Worm (Caenorhabditis elegans): ENCODE data around the gene C09E7.4.

DNA sequence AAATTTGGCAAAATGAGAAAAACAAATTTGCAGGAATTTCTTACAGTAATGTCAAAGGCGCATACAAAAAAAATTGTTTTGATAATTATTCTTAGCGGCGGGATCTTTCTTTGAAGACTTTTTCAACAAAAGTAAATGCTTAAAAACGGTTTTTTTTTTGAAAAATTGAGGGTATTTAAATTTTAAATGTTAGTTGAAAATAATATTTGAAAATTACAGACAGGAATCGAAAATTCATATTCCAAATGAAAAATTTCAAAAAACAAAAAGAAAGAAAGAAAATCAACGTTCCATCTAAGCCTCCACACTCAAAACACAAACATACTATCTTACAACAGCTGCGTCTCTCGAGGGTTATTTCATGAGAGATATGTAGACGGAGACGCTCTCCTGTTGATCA is 40.4 kb upstream of the C09E7.4 start:
- TF ChIP-seq unc-30 (tag; optimal IDR thresholded peaks at IDR 0.05), result no peak
- TF ChIP-seq aly-2 (tag; optimal IDR thresholded peaks at IDR 0.05), result no peak
- TF ChIP-seq mdl-1 (tag; optimal IDR thresholded peaks at IDR 0.05), result no peak
- no peak for TF ChIP-seq zag-1 (tag; optimal IDR thresholded peaks at IDR 0.05)
- TF ChIP-seq elt-2 (tag; optimal IDR thresholded peaks at IDR 0.05), result no peak
- TF ChIP-seq skn-1 (tag; optimal IDR thresholded peaks at IDR 0.05), result no peak
